Fruit fly (Drosophila melanogaster) whole organism, prepupa: Measurements from ENCODE around the gene Ork1.

ENCODE experiments used
- Blimp-1 ChIP-seq: fragments of 200-800 bp; sonication (Bioruptor generic); optimal IDR thresholded peaks from 3 replicates; lab custom pipeline; 2017; ENCODE audit warnings: missing biosample characterization, missing genetic modification characterization, mild to moderate bottlenecking, moderate library complexity, missing genetic modification reagents
- CG10631 ChIP-seq: fragments of 200-800 bp; sonication (Bioruptor generic); optimal IDR thresholded peaks from 2 replicates; lab custom pipeline; 2016; ENCODE audit warnings: missing biosample characterization, missing genetic modification characterization
- CG10669 ChIP-seq: fragments of 200-800 bp; sonication (Bioruptor generic); optimal IDR thresholded peaks from 3 replicates; lab custom pipeline; 2018; ENCODE audit warnings: missing biosample characterization, mild to moderate bottlenecking, missing genetic modification characterization, moderate library complexity
- CG11294 ChIP-seq: fragments of 200-800 bp; sonication (Bioruptor generic); IDR thresholded peaks from 2 replicates; pipeline ENCODE4 v1.3.6; 2022; ENCODE audit warnings: missing biosample characterization, missing genetic modification characterization
- CG11762 ChIP-seq: fragments of 200-800 bp; sonication (Bioruptor generic); optimal IDR thresholded peaks from 3 replicates; lab custom pipeline; 2016; ENCODE audit warnings: missing biosample characterization, missing genetic modification characterization; ENCODE audit not compliant: insufficient read depth
- CG11902 ChIP-seq: fragments of 200-800 bp; sonication (Bioruptor generic); optimal IDR thresholded peaks from 3 replicates; lab custom pipeline; 2016; ENCODE audit warnings: missing biosample characterization, missing genetic modification characterization
- CG15336 ChIP-seq: fragments of 200-800 bp; sonication (Bioruptor generic); IDR thresholded peaks from 2 replicates; pipeline ENCODE4 v1.3.6; 2022; ENCODE audit warnings: missing biosample characterization, missing genetic modification characterization
- CG1621 ChIP-seq: fragments of 200-800 bp; sonication (Bioruptor generic); optimal IDR thresholded peaks from 3 replicates; lab custom pipeline; 2018; ENCODE audit warnings: missing biosample characterization, mild to moderate bottlenecking, missing genetic modification characterization
- CG16779 ChIP-seq: fragments of 200-800 bp; sonication (Bioruptor generic); optimal IDR thresholded peaks from 3 replicates; lab custom pipeline; 2017; ENCODE audit warnings: missing biosample characterization, mild to moderate bottlenecking, missing genetic modification characterization
- CG3032 ChIP-seq: fragments of 200-800 bp; optimal IDR thresholded peaks from 2 replicates; lab custom pipeline; 2019; ENCODE audit warnings: missing biosample characterization, mild to moderate bottlenecking, missing genetic modification characterization, moderate library complexity
- CG31627 ChIP-seq: fragments of 200-800 bp; sonication (Bioruptor generic); optimal IDR thresholded peaks from 3 replicates; lab custom pipeline; 2016; ENCODE audit warnings: missing biosample characterization, missing genetic modification characterization
- CG32006 ChIP-seq: fragments of 200-800 bp; sonication (Bioruptor generic); optimal IDR thresholded peaks from 3 replicates; lab custom pipeline; 2017; ENCODE audit warnings: missing biosample characterization, mild to moderate bottlenecking, missing genetic modification characterization
- CG34406 ChIP-seq: fragments of 200-800 bp; sonication (Bioruptor generic); optimal IDR thresholded peaks from 3 replicates; lab custom pipeline; 2016; ENCODE audit warnings: missing biosample characterization, missing genetic modification characterization
- CG4318 ChIP-seq: fragments of 200-800 bp; sonication (Bioruptor generic); optimal IDR thresholded peaks from 3 replicates; lab custom pipeline; 2017; ENCODE audit warnings: missing biosample characterization, mild to moderate bottlenecking, missing genetic modification characterization
- CG6276 ChIP-seq: fragments of 200-800 bp; sonication (Bioruptor generic); optimal IDR thresholded peaks from 2 replicates; lab custom pipeline; 2017; ENCODE audit warnings: missing biosample characterization, mild to moderate bottlenecking, missing genetic modification characterization
- CG6792 ChIP-seq: fragments of 200-800 bp; sonication (Bioruptor generic); optimal IDR thresholded peaks from 3 replicates; lab custom pipeline; 2016; ENCODE audit warnings: missing biosample characterization, missing genetic modification characterization
- CG6808 ChIP-seq: fragments of 200-800 bp; sonication (Bioruptor generic); optimal IDR thresholded peaks from 3 replicates; lab custom pipeline; 2017; ENCODE audit warnings: missing biosample characterization, missing genetic modification characterization, mild to moderate bottlenecking, moderate library complexity, missing genetic modification reagents
- CG6854 ChIP-seq: fragments of 200-800 bp; sonication (Bioruptor generic); optimal IDR thresholded peaks from 2 replicates; lab custom pipeline; 2017; ENCODE audit warnings: missing biosample characterization, mild to moderate bottlenecking, missing genetic modification characterization
- CG8119 ChIP-seq: fragments of 200-800 bp; sonication (Bioruptor generic); IDR thresholded peaks from 3 replicates; pipeline ENCODE4 v1.3.6; 2022; ENCODE audit warnings: missing biosample characterization, missing genetic modification characterization
- CG8319 ChIP-seq: fragments of 200-800 bp; sonication (Bioruptor generic); optimal IDR thresholded peaks from 3 replicates; lab custom pipeline; 2016; ENCODE audit warnings: missing biosample characterization, missing genetic modification characterization
- CG8632 ChIP-seq: fragments of 200-800 bp; sonication (Bioruptor generic); optimal IDR thresholded peaks from 3 replicates; lab custom pipeline; 2016; ENCODE audit warnings: missing biosample characterization, missing genetic modification characterization
- CG9139 ChIP-seq: fragments of 200-800 bp; sonication (Bioruptor generic); optimal IDR thresholded peaks from 3 replicates; lab custom pipeline; 2017; ENCODE audit warnings: missing biosample characterization, mild to moderate bottlenecking, missing genetic modification characterization
- Eip78C ChIP-seq: fragments of 200-800 bp; sonication (Bioruptor generic); peaks from one replicate; lab custom pipeline; 2016; ENCODE audit warnings: missing biosample characterization, missing genetic modification characterization
- Eip93F ChIP-seq: fragments of 200-800 bp; sonication (Bioruptor generic); optimal IDR thresholded peaks from 2 replicates; lab custom pipeline; 2016; ENCODE audit warnings: missing biosample characterization, mild to moderate bottlenecking, missing genetic modification characterization
- Ets96B ChIP-seq: fragments of 200-800 bp; optimal IDR thresholded peaks from 2 replicates; lab custom pipeline; 2019; ENCODE audit warnings: missing biosample characterization, mild to moderate bottlenecking, missing genetic modification characterization, moderate library complexity
- Hr38 ChIP-seq: sonication (Bioruptor generic); optimal IDR thresholded peaks from 2 replicates; lab custom pipeline; 2016; ENCODE audit warnings: missing biosample characterization, missing genetic modification characterization
- Hr39 ChIP-seq: fragments of 200-800 bp; sonication (Bioruptor generic); optimal IDR thresholded peaks from 2 replicates; lab custom pipeline; 2016; ENCODE audit warnings: missing biosample characterization, missing genetic modification characterization
- Met ChIP-seq: fragments of 200-800 bp; sonication (Bioruptor generic); optimal IDR thresholded peaks from 3 replicates; lab custom pipeline; 2016; ENCODE audit warnings: missing biosample characterization, missing genetic modification characterization
- OdsH ChIP-seq: fragments of 200-800 bp; sonication (Bioruptor generic); optimal IDR thresholded peaks from 3 replicates; lab custom pipeline; 2016; ENCODE audit warnings: missing biosample characterization, missing genetic modification characterization
- Smox ChIP-seq: fragments of 200-800 bp; sonication (Bioruptor generic); optimal IDR thresholded peaks from 3 replicates; lab custom pipeline; 2016; ENCODE audit warnings: missing biosample characterization, missing genetic modification characterization
- Sox102F ChIP-seq: fragments of 200-800 bp; sonication (Bioruptor generic); optimal IDR thresholded peaks from 2 replicates; lab custom pipeline; 2016; ENCODE audit warnings: missing biosample characterization, mild to moderate bottlenecking, missing genetic modification characterization
- Sox14 ChIP-seq: fragments of 200-800 bp; sonication (Bioruptor generic); optimal IDR thresholded peaks from 3 replicates; lab custom pipeline; 2016; ENCODE audit warnings: missing biosample characterization, missing genetic modification characterization
- achi ChIP-seq: fragments of 200-800 bp; sonication (Bioruptor generic); optimal IDR thresholded peaks from 3 replicates; lab custom pipeline; 2016; ENCODE audit warnings: missing biosample characterization, missing genetic modification characterization
- acj6 ChIP-seq: fragments of 200-800 bp; sonication (Bioruptor generic); optimal IDR thresholded peaks from 3 replicates; lab custom pipeline; 2016; ENCODE audit warnings: missing biosample characterization, missing genetic modification characterization
- dac ChIP-seq: fragments of 200-800 bp; sonication (Bioruptor generic); optimal IDR thresholded peaks from 2 replicates; lab custom pipeline; 2017; ENCODE audit warnings: missing biosample characterization, mild to moderate bottlenecking, missing genetic modification characterization
- fd59A ChIP-seq: fragments of 200-800 bp; sonication (Bioruptor generic); optimal IDR thresholded peaks from 2 replicates; lab custom pipeline; 2017; ENCODE audit warnings: missing biosample characterization, mild to moderate bottlenecking, missing genetic modification characterization, missing genetic modification reagents
- fkh ChIP-seq: fragments of 200-800 bp; sonication (Bioruptor generic); optimal IDR thresholded peaks from 3 replicates; lab custom pipeline; 2017; ENCODE audit warnings: missing biosample characterization, mild to moderate bottlenecking, missing genetic modification characterization, moderate library complexity
- lz ChIP-seq: fragments of 200-800 bp; sonication (Bioruptor generic); optimal IDR thresholded peaks from 3 replicates; lab custom pipeline; 2016; ENCODE audit warnings: missing biosample characterization, missing genetic modification characterization
- net ChIP-seq: fragments of 200-800 bp; sonication (Bioruptor generic); optimal IDR thresholded peaks from 3 replicates; lab custom pipeline; 2016; ENCODE audit warnings: missing biosample characterization, missing genetic modification characterization
- salr ChIP-seq, 2 experiments: fragments of 200-800 bp; sonication (Bioruptor generic); optimal IDR thresholded peaks; 3 replicates each; lab custom pipeline; 2016 to 2018; ENCODE audit warnings: missing biosample characterization in 2 of 2, missing genetic modification characterization in 2 of 2, mild to moderate bottlenecking in 1 of 2
- spab ChIP-seq: fragments of 200-800 bp; sonication (Bioruptor generic); optimal IDR thresholded peaks from 2 replicates; lab custom pipeline; 2017; ENCODE audit warnings: missing biosample characterization, mild to moderate bottlenecking, missing genetic modification characterization, missing genetic modification reagents
- ss ChIP-seq, 2 experiments: fragments of 200-800 bp; sonication (Bioruptor generic); optimal IDR thresholded peaks; 2 replicates in 1 of 2; 3 replicates in 1 of 2; lab custom pipeline; 2017 to 2018; ENCODE audit warnings: mild to moderate bottlenecking in 2 of 2, missing biosample characterization in 2 of 2, missing genetic modification characterization in 2 of 2, moderate library complexity in 1 of 2
- svp ChIP-seq: fragments of 200-800 bp; sonication (Bioruptor generic); peaks from one replicate; lab custom pipeline; 2016; ENCODE audit warnings: missing biosample characterization, missing genetic modification characterization
- topi ChIP-seq: fragments of 200-800 bp; sonication (Bioruptor generic); optimal IDR thresholded peaks from 3 replicates; lab custom pipeline; 2016; ENCODE audit warnings: missing biosample characterization, missing genetic modification characterization
- vri ChIP-seq: fragments of 200-800 bp; sonication (Bioruptor generic); optimal IDR thresholded peaks from 3 replicates; lab custom pipeline; 2016; ENCODE audit warnings: missing biosample characterization, mild to moderate bottlenecking, missing genetic modification characterization

The Ork1 gene

dm6 chrX:10848565-10848964 lies 42.5 kb downstream of the Ork1 start, which contains the start of gene CG2202:
Gene CG2202 (plus strand): TSS chrX:10848757.
- TF ChIP-seq spab (no peak), Sox14 (GFP tag; lab: Kevin White, UChicago) (peak; percentile 12), fkh (GFP tag; lab: Kevin White, UChicago) (no peak), Eip93F (GFP tag; lab: Kevin White, UChicago) (no peak), Blimp-1 (GFP tag; lab: Kevin White, UChicago) (no peak), fd59A (GFP tag; lab: Kevin White, UChicago) (no peak), CG10669 (no peak)

DNA sequence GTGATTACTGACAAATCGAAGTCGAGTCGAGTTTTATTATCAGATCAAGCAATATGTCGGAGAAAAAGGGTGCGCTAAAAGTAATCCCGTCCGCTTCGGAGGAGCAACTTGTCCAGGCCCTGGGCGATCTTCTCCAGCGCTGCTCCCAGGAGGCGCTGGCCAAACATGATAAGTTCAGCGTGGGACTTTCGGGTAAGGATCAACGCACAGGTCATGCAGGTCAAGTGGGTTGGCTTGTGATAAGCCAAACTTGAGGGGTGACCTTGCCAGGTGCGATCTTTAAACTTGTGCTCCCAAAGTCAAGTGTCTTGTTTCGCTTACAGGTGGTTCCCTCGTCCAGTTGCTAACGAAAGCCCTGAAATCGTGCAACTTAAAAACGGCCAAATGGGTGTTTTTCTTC lies 43.6 kb downstream of the Ork1 start:
- TF ChIP-seq CG8632 (GFP tag; lab: Kevin White, UChicago) (no peak), Eip78C (GFP tag; lab: Kevin White, UChicago) (peak; percentile 24), svp (GFP tag; lab: Kevin White, UChicago) (peak; percentile 94)

dm6 chrX:10847436-10847446 lies 43.8 kb downstream of the Ork1 start, which contains the start of gene Pgls:
Gene Pgls (plus strand): TSS chrX:10847438.
- TF ChIP-seq CG3032 (tag; lab: Kevin White, UChicago) (no peak), CG8119 (GFP tag; lab: Robert Waterston, UW) (no peak), fkh (GFP tag; lab: Kevin White, UChicago) (no peak), Hr39 (GFP tag; lab: Kevin White, UChicago) (no peak), OdsH (GFP tag; lab: Kevin White, UChicago) (no peak), CG11294 (GFP tag; lab: Robert Waterston, UW) (no peak), CG6792 (GFP tag; lab: Kevin White, UChicago) (no peak), CG8632 (GFP tag; lab: Kevin White, UChicago) (no peak), acj6 (GFP tag; lab: Kevin White, UChicago) (no peak), vri (GFP tag; lab: Kevin White, UChicago) (no peak)

DNA sequence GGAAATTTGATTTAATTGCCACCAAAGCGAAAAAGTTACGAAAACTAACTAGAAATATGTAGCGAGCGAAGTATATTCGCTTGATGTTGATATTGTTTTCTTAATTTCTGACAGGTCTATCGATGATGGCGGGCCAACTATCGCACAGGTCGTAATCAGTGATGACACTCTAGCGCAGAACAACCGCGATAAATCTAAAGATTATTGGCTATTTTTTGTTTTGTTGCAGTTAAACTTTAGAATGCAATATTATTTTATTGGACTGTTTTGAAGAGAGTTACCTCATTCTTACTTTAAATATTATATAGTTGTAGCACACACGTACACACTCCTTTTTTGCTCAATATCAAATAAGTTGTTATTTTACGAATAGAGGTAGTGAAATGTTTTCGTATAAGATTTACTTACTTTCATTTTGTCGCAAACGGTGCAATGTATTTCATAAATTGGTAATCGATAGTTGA lies 44.0 kb downstream of the Ork1 start, which contains the start of gene sbr:
sbr (minus strand) TSS at position 121 of the 464 bp plus-strand sequence.
- TF ChIP-seq ss (GFP tag; optimal IDR thresholded peaks at IDR 0.05; lab: Kevin White, UChicago) (no peak), CG3032 (tag; lab: Kevin White, UChicago) (peak; percentile 24), CG16779 (no peak), CG10631 (GFP tag; lab: Kevin White, UChicago) (no peak), CG4318 (no peak), Hr39 (GFP tag; lab: Kevin White, UChicago) (peak; percentile 37), CG8632 (GFP tag; lab: Kevin White, UChicago) (no peak), CG8319 (no peak), Eip93F (GFP tag; lab: Kevin White, UChicago) (no peak), CG15336 (no peak), CG31627 (peak; percentile 29), CG34406 (GFP tag; lab: Kevin White, UChicago) (no peak), Ets96B (tag; lab: Kevin White, UChicago) (no peak), Smox (GFP tag; lab: Kevin White, UChicago) (peak; percentile 1), CG8119 (GFP tag; lab: Robert Waterston, UW) (no peak), salr (GFP tag; optimal IDR thresholded peaks at IDR 0.05; lab: Kevin White, UChicago) (no peak), Eip78C (GFP tag; lab: Kevin White, UChicago) (no peak), vri (GFP tag; lab: Kevin White, UChicago) (no peak), CG1621 (tag; lab: Kevin White, UChicago) (no peak), Hr38 (no peak), Sox14 (GFP tag; lab: Kevin White, UChicago) (peak; percentile 44), acj6 (GFP tag; lab: Kevin White, UChicago) (no peak), net (no peak), Sox102F (GFP tag; lab: Kevin White, UChicago) (no peak), Blimp-1 (GFP tag; lab: Kevin White, UChicago) (no peak), CG32006 (GFP tag; lab: Kevin White, UChicago) (no peak), CG6808 (GFP tag; lab: Kevin White, UChicago) (no peak), CG6276 (no peak), CG11902 (GFP tag; lab: Kevin White, UChicago) (no peak), CG9139 (GFP tag; lab: Kevin White, UChicago) (no peak), lz (GFP tag; lab: Kevin White, UChicago) (peak; percentile 34), dac (GFP tag; lab: Kevin White, UChicago) (no peak), fkh (GFP tag; lab: Kevin White, UChicago) (no peak), topi (peak; percentile 38), CG10669 (no peak), CG6792 (GFP tag; lab: Kevin White, UChicago) (no peak), Met (GFP tag; lab: Kevin White, UChicago) (no peak), achi (GFP tag; lab: Kevin White, UChicago) (peak; percentile 43), CG6854 (GFP tag; lab: Kevin White, UChicago) (no peak), CG11762 (GFP tag; lab: Kevin White, UChicago) (no peak)
